Fruit fly (Drosophila melanogaster) whole organism, embryonic: ENCODE results near the gene RpL23A.

Experiments
- Atf3 ChIP-seq: fragments of 200-800 bp; sonication (Bioruptor generic); optimal IDR thresholded peaks from 3 replicates; lab custom pipeline; 2016; ENCODE audit warnings: missing biosample characterization, missing genetic modification characterization
- CG13296 ChIP-seq: fragments of 200-800 bp; sonication (Bioruptor generic); optimal IDR thresholded peaks from 3 replicates; lab custom pipeline; 2018; ENCODE audit warnings: missing biosample characterization, mild to moderate bottlenecking, missing genetic modification characterization
- CG17328 ChIP-seq: fragments of 200-800 bp; sonication (Bioruptor generic); IDR thresholded peaks from 2 replicates; pipeline ENCODE4 v1.3.6; 2022; ENCODE audit warnings: missing biosample characterization, missing genetic modification characterization
- CG2199 ChIP-seq: fragments of 200-800 bp; sonication (Bioruptor generic); IDR thresholded peaks from 3 replicates; pipeline ENCODE4 v1.3.6; 2022; ENCODE audit warnings: missing biosample characterization, missing genetic modification characterization
- CG8944 ChIP-seq: fragments of 200-800 bp; sonication (Bioruptor generic); optimal IDR thresholded peaks from 3 replicates; lab custom pipeline; 2016; ENCODE audit warnings: missing biosample characterization, missing genetic modification characterization
- Xrp1 ChIP-seq: fragments of 200-800 bp; sonication (Bioruptor generic); IDR thresholded peaks from 2 replicates; pipeline ENCODE4 v1.3.6; 2022; ENCODE audit warnings: missing biosample characterization, missing genetic modification characterization
- crc ChIP-seq: fragments of 200-800 bp; sonication (Bioruptor generic); optimal IDR thresholded peaks from 2 replicates; lab custom pipeline; 2016; ENCODE audit warnings: missing biosample characterization, missing genetic modification characterization
- kay ChIP-seq: fragments of 200-800 bp; sonication (Bioruptor generic); optimal IDR thresholded peaks from 2 replicates; lab custom pipeline; 2016; ENCODE audit warnings: missing biosample characterization, missing genetic modification characterization
- pita ChIP-seq: fragments of 200-800 bp; sonication (Bioruptor generic); optimal IDR thresholded peaks from 2 replicates; lab custom pipeline; 2017; ENCODE audit warnings: missing biosample characterization, mild to moderate bottlenecking, missing genetic modification characterization

- TF ChIP-seq crc = no peak
- TF ChIP-seq CG13296 (GFP tag; lab: Kevin White, UChicago) = no peak
- TF ChIP-seq CG17328 = no peak
- TF ChIP-seq pita = no peak
- TF ChIP-seq kay (GFP tag; lab: Kevin White, UChicago) = no peak
- no peak for TF ChIP-seq CG2199 (GFP tag; lab: Robert Waterston, UW)
- TF ChIP-seq Atf3 (GFP tag; lab: Kevin White, UChicago) = no peak
- no peak for TF ChIP-seq CG8944
- no peak for TF ChIP-seq Xrp1 (GFP tag; lab: Robert Waterston, UW)
Measured at dm6 chr3L:1664205-1664604, 4.2 kb downstream of the RpL23A start.
